Worm (Caenorhabditis elegans): ENCODE results near the gene ZK105.8.
A peak's percentile ranks its signal among the peaks of the same experiment; 100 is the strongest.

ZK105.8 gene

DNA sequence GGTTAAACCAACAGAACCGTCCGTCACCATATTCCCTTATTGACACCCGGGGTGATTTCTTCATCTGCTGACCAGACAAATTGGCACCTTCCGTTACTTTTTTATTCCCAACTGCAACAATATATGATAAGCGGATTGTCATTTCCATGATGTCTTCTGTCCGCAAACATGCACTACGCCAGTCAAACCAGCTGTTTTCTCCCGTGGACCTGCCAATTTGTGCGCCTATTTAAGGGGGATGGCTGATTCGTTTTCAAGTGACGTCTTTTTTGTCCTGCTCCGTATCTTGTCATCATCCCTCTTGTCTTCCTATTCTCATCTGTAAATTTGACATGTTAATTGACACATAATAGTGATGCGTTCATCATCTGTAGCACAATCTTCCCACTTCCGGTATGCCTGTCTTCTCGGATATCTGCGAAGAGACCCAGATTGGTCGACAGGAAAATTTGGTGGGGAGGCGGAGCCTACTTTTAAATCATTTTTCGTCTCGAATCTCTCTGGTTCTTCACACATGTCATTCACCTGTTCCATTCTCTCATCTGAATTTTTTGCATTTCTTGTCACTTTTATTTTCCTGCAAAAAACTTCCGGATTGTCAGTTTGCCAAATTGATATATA is 23.8 kb downstream of the ZK105.8 start (continued):
- TF ChIP-seq nhr-179 (tag; optimal IDR thresholded peaks at IDR 0.05) (no peak), nhr-90 (tag; optimal IDR thresholded peaks at IDR 0.05) (peak; percentile 3), fkh-3 (tag; optimal IDR thresholded peaks at IDR 0.05) (no peak), Y79H2A.3 (GFP tag; conservative IDR thresholded peaks at IDR 0.05) (no peak), ztf-22 (GFP tag; optimal IDR thresholded peaks at IDR 0.05) (peak; percentile 67), hsf-1 (GFP tag; IDR thresholded peaks at IDR 0.05) (no peak), hlh-12 (tag; optimal IDR thresholded peaks at IDR 0.05) (no peak), cebp-1 (GFP tag; IDR thresholded peaks at IDR 0.05) (no peak), cebp-1 (tag; optimal IDR thresholded peaks at IDR 0.05) (no peak), snpc-4 (GFP tag; optimal IDR thresholded peaks at IDR 0.05) (no peak), snpc-4 (tag; optimal IDR thresholded peaks at IDR 0.05) (no peak), egl-44 (GFP tag; IDR thresholded peaks at IDR 0.05) (no peak), egl-18 (GFP tag; IDR thresholded peaks at IDR 0.05) (no peak), ztf-28 (GFP tag; IDR thresholded peaks at IDR 0.05) (no peak), unc-130 (GFP tag; optimal IDR thresholded peaks at IDR 0.05) (no peak), lsl-1 (GFP tag; optimal IDR thresholded peaks at IDR 0.05) (no peak), let-607 (tag; optimal IDR thresholded peaks at IDR 0.05) (peak; percentile 90 to 94), aptf-3 (GFP tag; IDR thresholded peaks at IDR 0.05) (no peak), lin-35 (GFP tag; optimal IDR thresholded peaks at IDR 0.05) (no peak), lin-54 (GFP tag; optimal IDR thresholded peaks at IDR 0.05) (no peak), ztf-6 (GFP tag; IDR thresholded peaks at IDR 0.05) (no peak)

DNA sequence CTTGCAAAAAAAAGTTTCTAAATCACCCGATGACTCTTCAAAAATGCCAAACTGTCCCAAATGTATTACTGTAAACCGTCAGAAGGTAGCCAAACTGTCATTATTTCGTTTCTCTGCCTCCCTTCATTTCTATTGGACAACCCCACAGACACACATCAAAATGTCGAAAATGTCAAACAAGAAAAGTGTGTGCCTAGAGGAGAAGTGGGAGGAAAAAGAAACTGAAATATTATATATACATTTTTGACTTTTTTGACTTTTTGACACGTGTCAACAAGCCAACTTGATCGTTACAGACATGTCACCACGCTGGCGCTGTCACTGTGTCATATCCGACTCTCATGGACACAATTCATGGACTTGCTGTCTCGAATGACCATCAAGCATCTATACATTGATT is 25.4 kb downstream of the ZK105.8 start:
- TF ChIP-seq C06A6.2 (GFP tag; conservative IDR thresholded peaks at IDR 0.05): no peak
- TF ChIP-seq pbrm-1 (GFP tag; IDR thresholded peaks at IDR 0.05): no peak
- TF ChIP-seq let-607 (tag; optimal IDR thresholded peaks at IDR 0.05): peak; percentile 85 to 92
- peak; percentile 62 for TF ChIP-seq nhr-80 (tag; optimal IDR thresholded peaks at IDR 0.05)

DNA sequence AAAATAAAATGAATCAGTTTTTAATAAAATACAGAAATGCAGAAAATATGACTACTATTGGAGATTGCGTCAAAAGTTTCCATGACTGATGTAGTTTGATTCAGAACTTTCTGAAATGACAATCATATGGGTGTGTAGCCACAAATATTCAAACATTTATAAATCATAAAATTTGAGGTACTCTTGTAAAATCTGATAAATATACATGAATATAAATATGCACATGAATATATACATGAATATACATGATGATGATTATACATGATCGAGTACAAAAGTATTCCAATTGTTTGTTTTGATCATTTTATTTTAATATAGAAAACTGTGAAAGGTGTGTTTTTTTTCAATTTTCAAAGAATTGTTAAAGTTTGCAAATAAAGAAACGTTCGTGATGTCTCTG is 30.3 kb downstream of the ZK105.8 start, which contains the start of gene T05B11.4:
T05B11.4 (minus strand) TSS at position 101 of the 400 bp plus-strand sequence.
- no peak for TF ChIP-seq Y67H2A.10 (GFP tag; conservative IDR thresholded peaks at IDR 0.05)

DNA sequence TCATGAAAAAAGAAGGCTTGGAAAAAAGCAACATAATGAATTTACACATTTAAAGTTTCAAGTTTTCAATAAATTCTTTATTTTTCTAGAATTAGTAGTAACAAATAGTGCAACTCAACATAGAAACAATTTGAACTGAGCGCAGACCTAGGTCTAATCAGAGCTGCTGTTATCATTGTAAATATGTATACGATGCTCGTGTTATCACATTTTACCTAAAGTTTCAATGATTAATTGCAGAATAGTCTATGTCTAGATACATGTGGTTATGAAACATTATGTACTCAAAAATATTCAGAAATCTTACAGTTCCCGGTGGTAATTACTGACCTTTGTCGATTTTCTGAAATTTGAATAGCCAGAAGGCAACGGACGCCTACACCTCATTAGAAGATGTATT is 31.7 kb downstream of the ZK105.8 start:
- no peak for TF ChIP-seq hmg-20 (GFP tag; IDR thresholded peaks at IDR 0.05)
- TF ChIP-seq T26A5.8 (tag; optimal IDR thresholded peaks at IDR 0.05): no peak
- no peak for TF ChIP-seq Y53G8AR.9 (GFP tag; conservative IDR thresholded peaks at IDR 0.05)
- no peak for TF ChIP-seq ztf-22 (GFP tag; optimal IDR thresholded peaks at IDR 0.05)
- TF ChIP-seq attf-5 (GFP tag; optimal IDR thresholded peaks at IDR 0.05): no peak
- no peak for TF ChIP-seq rpc-1 (optimal IDR thresholded peaks at IDR 0.05)
- no peak for TF ChIP-seq rpc-1 (tag; optimal IDR thresholded peaks at IDR 0.05)
- TF ChIP-seq F57A8.1 (GFP tag; optimal IDR thresholded peaks at IDR 0.05): no peak
- no peak for TF ChIP-seq nhr-27 (tag; optimal IDR thresholded peaks at IDR 0.05)
- no peak for TF ChIP-seq gei-17 (GFP tag; optimal IDR thresholded peaks at IDR 0.05)
- TF ChIP-seq F23B12.7 (tag; optimal IDR thresholded peaks at IDR 0.05; ENCODE audit: insufficient read depth): no peak
- TF ChIP-seq rec-8 (tag; optimal IDR thresholded peaks at IDR 0.05): no peak
- no peak for TF ChIP-seq die-1 (tag; optimal IDR thresholded peaks at IDR 0.05)
- TF ChIP-seq ztf-6 (GFP tag; IDR thresholded peaks at IDR 0.05): no peak
- TF ChIP-seq dox-1 (GFP tag; IDR thresholded peaks at IDR 0.05): no peak
- TF ChIP-seq F39B2.1 (GFP tag; IDR thresholded peaks at IDR 0.05): no peak
- TF ChIP-seq snpc-1.1 (tag; optimal IDR thresholded peaks at IDR 0.05; ENCODE audit: insufficient read depth): no peak
- no peak for TF ChIP-seq zfh-2 (GFP tag; conservative IDR thresholded peaks at IDR 0.05)
- no peak for TF ChIP-seq lin-35 (GFP tag; optimal IDR thresholded peaks at IDR 0.05)
